Worm (Caenorhabditis elegans): ENCODE data around the gene lido-4.

The lido-4 gene

DNA sequence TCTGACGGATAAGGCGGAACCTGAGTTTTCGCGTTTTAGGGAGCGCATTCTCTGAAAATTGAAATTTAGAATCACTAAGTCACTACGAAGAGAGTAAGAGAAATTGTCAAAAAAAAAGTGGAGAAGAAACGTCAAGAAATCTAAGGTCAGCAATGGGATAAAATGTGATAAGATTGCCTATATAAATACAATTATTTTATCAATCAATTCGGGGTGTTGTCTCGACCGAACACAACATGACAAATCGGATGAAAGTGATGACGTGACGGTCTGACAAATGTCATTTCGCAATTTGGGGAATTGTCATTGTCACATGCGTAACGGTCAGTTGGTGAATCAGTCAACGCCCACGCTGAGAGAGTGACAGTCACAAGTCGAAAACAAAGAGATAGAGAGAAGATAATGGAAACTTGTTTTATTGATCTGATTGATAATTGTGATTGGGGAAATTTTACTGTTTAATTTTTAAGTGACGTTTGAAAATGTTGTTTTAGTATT, 30.5 kb upstream of the lido-4 start, which contains the start of gene cnp-3 (continued):
- TF ChIP-seq gei-17 (GFP tag; optimal IDR thresholded peaks at IDR 0.05) (no peak), ceh-58 (GFP tag; IDR thresholded peaks at IDR 0.05) (no peak), sea-2 (GFP tag; IDR thresholded peaks at IDR 0.05) (no peak), ztf-26 (tag; optimal IDR thresholded peaks at IDR 0.05) (peak; percentile 64), lin-26 (GFP tag; IDR thresholded peaks at IDR 0.05) (0 out of 2 replicates have a peak, but pooled peaks have one; percentile 39), xnd-1 (tag; optimal IDR thresholded peaks at IDR 0.05) (no peak), die-1 (tag; optimal IDR thresholded peaks at IDR 0.05) (no peak), egrh-3 (GFP tag; IDR thresholded peaks at IDR 0.05) (no peak), B0035.1 (tag; optimal IDR thresholded peaks at IDR 0.05) (no peak), tlf-1 (GFP tag; optimal IDR thresholded peaks at IDR 0.05) (no peak), lin-40 (tag; optimal IDR thresholded peaks at IDR 0.05) (peak; percentile 21), lag-1 (GFP tag; IDR thresholded peaks at IDR 0.05) (no peak), ztf-6 (GFP tag; IDR thresholded peaks at IDR 0.05) (no peak), F39B2.1 (GFP tag; IDR thresholded peaks at IDR 0.05) (no peak), nhr-80 (tag; optimal IDR thresholded peaks at IDR 0.05) (peak; percentile 36), rec-8 (tag; optimal IDR thresholded peaks at IDR 0.05) (no peak), snpc-1.3 (tag; optimal IDR thresholded peaks at IDR 0.05; ENCODE audit: insufficient read depth) (no peak), ztf-22 (GFP tag; optimal IDR thresholded peaks at IDR 0.05) (no peak), F23B12.7 (tag; optimal IDR thresholded peaks at IDR 0.05; ENCODE audit: insufficient read depth) (no peak), mcd-1 (GFP tag; IDR thresholded peaks at IDR 0.05) (no peak), zfh-2 (GFP tag; conservative IDR thresholded peaks at IDR 0.05) (no peak), hmg-20 (GFP tag; IDR thresholded peaks at IDR 0.05) (no peak), K12H6.12 (tag; optimal IDR thresholded peaks at IDR 0.05) (no peak), madf-10 (tag; optimal IDR thresholded peaks at IDR 0.05) (no peak)

DNA sequence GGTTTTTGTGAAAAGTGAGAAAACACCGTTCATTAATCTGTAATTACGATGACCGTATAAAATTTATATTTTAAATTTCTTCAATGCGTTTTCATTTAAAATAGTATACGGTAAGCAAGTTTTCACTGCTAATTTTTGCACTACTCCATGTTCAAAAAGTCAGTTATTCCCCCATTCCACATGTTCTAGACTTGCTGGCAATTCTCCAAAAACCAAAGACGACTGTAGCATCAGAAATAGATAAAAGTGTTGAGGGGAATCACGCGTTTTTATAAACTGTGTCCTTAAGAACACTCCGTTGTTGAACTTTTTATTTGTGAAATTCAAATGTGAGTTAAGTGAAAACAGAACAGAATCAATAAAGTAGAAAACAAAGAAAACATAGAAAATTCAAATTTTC, 28.1 kb upstream of the lido-4 start:
- TF ChIP-seq zim-3 (tag; optimal IDR thresholded peaks at IDR 0.05) = no peak
- TF ChIP-seq nhr-80 (tag; optimal IDR thresholded peaks at IDR 0.05) = peak; percentile 64
- no peak for TF ChIP-seq ekl-4 (GFP tag; IDR thresholded peaks at IDR 0.05)
- TF ChIP-seq hrde-1 (tag; optimal IDR thresholded peaks at IDR 0.05; ENCODE audit: borderline replicate concordance) = no peak
- TF ChIP-seq nfya-2 (GFP tag; IDR thresholded peaks at IDR 0.05) = no peak
- TF ChIP-seq ztf-28 (GFP tag; IDR thresholded peaks at IDR 0.05) = no peak
- TF ChIP-seq sea-2 (GFP tag; IDR thresholded peaks at IDR 0.05) = no peak
- no peak for TF ChIP-seq B0035.1 (tag; optimal IDR thresholded peaks at IDR 0.05)
- TF ChIP-seq dox-1 (GFP tag; IDR thresholded peaks at IDR 0.05) = no peak
- TF ChIP-seq nfya-1 (tag; optimal IDR thresholded peaks at IDR 0.05; ENCODE audit: borderline replicate concordance, insufficient read depth) = no peak
- TF ChIP-seq ZK185.1 (tag; optimal IDR thresholded peaks at IDR 0.05; ENCODE audit: poor library complexity, severe bottlenecking) = no peak
- TF ChIP-seq snpc-1.3 (tag; optimal IDR thresholded peaks at IDR 0.05; ENCODE audit: insufficient read depth) = no peak
- no peak for TF ChIP-seq cebp-1 (GFP tag; IDR thresholded peaks at IDR 0.05)
- peak; percentile 60 for TF ChIP-seq cebp-1 (tag; optimal IDR thresholded peaks at IDR 0.05)
- no peak for TF ChIP-seq dpff-1 (tag; optimal IDR thresholded peaks at IDR 0.05)
- TF ChIP-seq nfyb-1 (GFP tag; IDR thresholded peaks at IDR 0.05) = 0 out of 2 replicates have a peak, but pooled peaks have one; percentile 61
- no peak for TF ChIP-seq attf-6 (GFP tag; IDR thresholded peaks at IDR 0.05)
- no peak for TF ChIP-seq egl-18 (GFP tag; IDR thresholded peaks at IDR 0.05)
- peak; percentile 10 for TF ChIP-seq attf-5 (GFP tag; optimal IDR thresholded peaks at IDR 0.05)
- TF ChIP-seq ccch-3 (GFP tag; optimal IDR thresholded peaks at IDR 0.05) = no peak
- TF ChIP-seq nhr-90 (tag; optimal IDR thresholded peaks at IDR 0.05) = peak; percentile 31
- TF ChIP-seq ztf-25 (GFP tag; IDR thresholded peaks at IDR 0.05) = no peak
